Fruit fly (Drosophila melanogaster): ENCODE data around the gene Snx21.
A peak's percentile ranks its signal among the peaks of the same experiment; 100 is the strongest.

- TF ChIP-seq CG1620 (GFP tag; optimal IDR thresholded peaks at IDR 0.05) (peak; percentile 49), kay (GFP tag; ENCODE audit: borderline replicate concordance) (peak; percentile 62), bab1 (GFP tag; optimal IDR thresholded peaks at IDR 0.05) (peak; percentile 73), Crg-1 (GFP tag; optimal IDR thresholded peaks at IDR 0.05) (peak; percentile 51), Mnt (GFP tag; optimal IDR thresholded peaks at IDR 0.05) (peak; percentile 78), CG7101 (tag; optimal IDR thresholded peaks at IDR 0.05) (peak; percentile 82), CG7045 (GFP tag; optimal IDR thresholded peaks at IDR 0.05) (peak; percentile 75), CG11617 (GFP tag; optimal IDR thresholded peaks at IDR 0.05) (peak; percentile 79)
Measured at dm6 chr2L:2752460-2753411, 12.7 kb downstream of the Snx21 start, which contains the start of gene Pgk.
